Worm (Caenorhabditis elegans): ENCODE measurements around the gene K10F12.7.

K10F12.7 gene

ce11 chrIII:354545-355460 is 27.6 kb downstream of the K10F12.7 start, which contains the start of gene gei-4 (continued):
- peak; percentile 9 for TF ChIP-seq C16A3.4 (tag; optimal IDR thresholded peaks at IDR 0.05)
- TF ChIP-seq mef-2 (tag; optimal IDR thresholded peaks at IDR 0.05): peak; percentile 3
- no peak for TF ChIP-seq zag-1 (tag; optimal IDR thresholded peaks at IDR 0.05)
- peak; percentile 77 for TF ChIP-seq sox-4 (tag; optimal IDR thresholded peaks at IDR 0.05)
- peak; percentile 57 for TF ChIP-seq grh-1 (GFP tag; IDR thresholded peaks at IDR 0.05)
- TF ChIP-seq zip-4 (GFP tag; optimal IDR thresholded peaks at IDR 0.05): peak; percentile 98
- TF ChIP-seq unc-30 (tag; optimal IDR thresholded peaks at IDR 0.05): no peak
- TF ChIP-seq ztf-4 (tag; optimal IDR thresholded peaks at IDR 0.05): peak; percentile 68
- peak; percentile 94 for TF ChIP-seq unc-86 (tag; optimal IDR thresholded peaks at IDR 0.05)
- TF ChIP-seq nhr-76 (tag; optimal IDR thresholded peaks at IDR 0.05): peak; percentile 21
- peak; percentile 65 for TF ChIP-seq blmp-1 (tag; optimal IDR thresholded peaks at IDR 0.05)
- TF ChIP-seq pax-3 (tag; optimal IDR thresholded peaks at IDR 0.05): peak; percentile 86
- peak; percentile 48 for TF ChIP-seq sup-37 (GFP tag; optimal IDR thresholded peaks at IDR 0.05)
- no peak for TF ChIP-seq hpl-2 (GFP tag; optimal IDR thresholded peaks at IDR 0.05)
- peak; percentile 33 to 83 (median 78) for TF ChIP-seq ceh-82 (tag; optimal IDR thresholded peaks at IDR 0.05)
- no peak for TF ChIP-seq lin-39 (tag; optimal IDR thresholded peaks at IDR 0.05)
- TF ChIP-seq nhr-20 (tag; optimal IDR thresholded peaks at IDR 0.05): peak; percentile 92
- TF ChIP-seq unc-130 (tag; optimal IDR thresholded peaks at IDR 0.05): peak; percentile 57
- TF ChIP-seq sptf-1 (tag; optimal IDR thresholded peaks at IDR 0.05): no peak
- peak; percentile 78 for TF ChIP-seq nhr-237 (tag; optimal IDR thresholded peaks at IDR 0.05)
- TF ChIP-seq pqm-1 (tag; optimal IDR thresholded peaks at IDR 0.05): no peak
- TF ChIP-seq lin-13 (GFP tag; optimal IDR thresholded peaks at IDR 0.05): peak; percentile 87
- TF ChIP-seq efl-3 (GFP tag; optimal IDR thresholded peaks at IDR 0.05): no peak
- peak; percentile 95 for TF ChIP-seq tbx-2 (tag; optimal IDR thresholded peaks at IDR 0.05)
- TF ChIP-seq elt-3 (tag; optimal IDR thresholded peaks at IDR 0.05): peak in 1 of 6 experiments; percentile 66
- TF ChIP-seq mab-9 (GFP tag; IDR thresholded peaks at IDR 0.05): peak; percentile 82
- peak; percentile 86 for TF ChIP-seq nhr-19 (GFP tag; conservative IDR thresholded peaks at IDR 0.05)
- TF ChIP-seq irx-1 (tag; optimal IDR thresholded peaks at IDR 0.05): peak; percentile 82
- TF ChIP-seq rnt-1 (tag; optimal IDR thresholded peaks at IDR 0.05): peak; percentile 71
- peak; percentile 84 to 96 for TF ChIP-seq efl-1 (optimal IDR thresholded peaks at IDR 0.05)
- peak; percentile 53 to 96 for TF ChIP-seq efl-1 (GFP tag; optimal IDR thresholded peaks at IDR 0.05 in 1 of 2)
- TF ChIP-seq fos-1 (tag; optimal IDR thresholded peaks at IDR 0.05): peak; percentile 67
- peak in 1 of 2 experiments; percentile 74 for TF ChIP-seq mdl-1 (tag; optimal IDR thresholded peaks at IDR 0.05)
- TF ChIP-seq ama-1 (optimal IDR thresholded peaks at IDR 0.05): peak; percentile 74
- peak; percentile 89 for TF ChIP-seq dsc-1 (tag; optimal IDR thresholded peaks at IDR 0.05)
- TF ChIP-seq nhr-90 (tag; optimal IDR thresholded peaks at IDR 0.05; ENCODE audit: poor library complexity): peak; percentile 87
- TF ChIP-seq lin-14 (GFP tag; optimal IDR thresholded peaks at IDR 0.05): peak; percentile 96
- TF ChIP-seq egl-27 (tag; optimal IDR thresholded peaks at IDR 0.05): peak; percentile 23 to 71
- TF ChIP-seq fkh-8 (tag; optimal IDR thresholded peaks at IDR 0.05): peak; percentile 93

DNA sequence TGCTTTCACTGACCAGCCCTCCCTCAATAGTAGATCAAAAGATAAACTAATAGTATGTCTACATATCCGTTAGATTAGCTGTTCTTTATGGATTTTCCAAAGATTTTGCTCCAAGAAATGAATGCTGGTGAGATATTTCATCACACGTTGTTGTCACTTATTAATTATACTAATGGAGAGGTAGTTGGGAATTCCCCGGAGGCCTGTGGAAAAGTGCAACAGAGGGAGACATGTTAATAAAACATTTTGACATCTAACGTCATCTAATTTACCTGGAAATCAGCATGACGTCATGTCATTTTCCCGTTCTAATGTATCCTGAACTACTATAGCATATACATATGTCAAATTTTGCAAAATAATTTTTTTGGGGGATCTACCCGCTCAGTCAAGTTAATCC is 29.4 kb downstream of the K10F12.7 start:
- TF ChIP-seq dsc-1 (tag; optimal IDR thresholded peaks at IDR 0.05): peak; percentile 51
- peak; percentile 37 for TF ChIP-seq nhr-71 (tag; optimal IDR thresholded peaks at IDR 0.05)
- TF ChIP-seq fos-1 (tag; optimal IDR thresholded peaks at IDR 0.05): no peak
- TF ChIP-seq lir-3 (tag; optimal IDR thresholded peaks at IDR 0.05; ENCODE audit: poor library complexity): no peak
- TF ChIP-seq nhr-47 (tag; optimal IDR thresholded peaks at IDR 0.05): peak; percentile 15
- peak; percentile 55 for TF ChIP-seq nhr-85 (tag)
- TF ChIP-seq fkh-8 (tag; optimal IDR thresholded peaks at IDR 0.05): peak; percentile 29
- peak; percentile 22 for TF ChIP-seq unc-86 (tag; optimal IDR thresholded peaks at IDR 0.05)
- no peak for TF ChIP-seq mdl-1 (tag; optimal IDR thresholded peaks at IDR 0.05)
- TF ChIP-seq ceh-8 (GFP tag; optimal IDR thresholded peaks at IDR 0.05): peak; percentile 82

All from whole organism, L1 larva.